Worm (Caenorhabditis elegans): Measurements from ENCODE around the gene Y116F11A.6.

Gene Y116F11A.6

ce11 chrV:19719253-19719652, at the start of gene Y116F11A.6:
Gene Y116F11A.6 (plus strand): TSS chrV:19719553.
- TF ChIP-seq ceh-9 (tag; optimal IDR thresholded peaks at IDR 0.05) (no peak), ceh-14 (tag; optimal IDR thresholded peaks at IDR 0.05) (no peak), zip-5 (tag; optimal IDR thresholded peaks at IDR 0.05) (no peak), pax-1 (tag; optimal IDR thresholded peaks at IDR 0.05) (no peak), hlh-6 (tag; optimal IDR thresholded peaks at IDR 0.05) (no peak), ceh-6 (GFP tag; optimal IDR thresholded peaks at IDR 0.05) (no peak), ceh-24 (tag; optimal IDR thresholded peaks at IDR 0.05) (no peak), fkh-6 (tag; optimal IDR thresholded peaks at IDR 0.05) (no peak), ceh-34 (tag; optimal IDR thresholded peaks at IDR 0.05) (no peak), mec-3 (tag; optimal IDR thresholded peaks at IDR 0.05; ENCODE audit: borderline replicate concordance) (no peak), syd-9 (tag; optimal IDR thresholded peaks at IDR 0.05) (no peak), madf-2 (tag; optimal IDR thresholded peaks at IDR 0.05) (no peak), elt-2 (tag; optimal IDR thresholded peaks at IDR 0.05) (no peak), ref-2 (tag; optimal IDR thresholded peaks at IDR 0.05) (no peak), pag-3 (tag; optimal IDR thresholded peaks at IDR 0.05; ENCODE audit: borderline replicate concordance) (no peak), hlh-15 (tag; optimal IDR thresholded peaks at IDR 0.05) (no peak), ceh-18 (tag; optimal IDR thresholded peaks at IDR 0.05) (no peak)

- TF ChIP-seq sox-4 (tag; optimal IDR thresholded peaks at IDR 0.05) = no peak
- no peak for TF ChIP-seq lin-11 (tag; optimal IDR thresholded peaks at IDR 0.05)
- no peak for TF ChIP-seq ceh-9 (tag; optimal IDR thresholded peaks at IDR 0.05)
- no peak for TF ChIP-seq ref-2 (tag; optimal IDR thresholded peaks at IDR 0.05)
- TF ChIP-seq T23F11.4 (GFP tag; optimal IDR thresholded peaks at IDR 0.05) = no peak
- no peak for TF ChIP-seq hlh-30 (tag; optimal IDR thresholded peaks at IDR 0.05; ENCODE audit: insufficient read depth)
- TF ChIP-seq pha-4 (tag; optimal IDR thresholded peaks at IDR 0.05) = no peak
- TF ChIP-seq ahr-1 (tag; optimal IDR thresholded peaks at IDR 0.05) = no peak
- no peak for TF ChIP-seq ceh-22 (tag; optimal IDR thresholded peaks at IDR 0.05)
- TF ChIP-seq ceh-48 (tag; optimal IDR thresholded peaks at IDR 0.05) = no peak
- TF ChIP-seq hlh-8 (tag; optimal IDR thresholded peaks at IDR 0.05) = no peak
- no peak for TF ChIP-seq eyg-1 (tag; optimal IDR thresholded peaks at IDR 0.05)
- no peak for TF ChIP-seq nhr-11 (tag; optimal IDR thresholded peaks at IDR 0.05)
- TF ChIP-seq K02D7.2 (tag; optimal IDR thresholded peaks at IDR 0.05) = no peak
- no peak for TF ChIP-seq ceh-2 (tag; optimal IDR thresholded peaks at IDR 0.05)
- no peak for TF ChIP-seq madf-2 (tag; optimal IDR thresholded peaks at IDR 0.05)
- TF ChIP-seq Y22D7AL.16 (tag; optimal IDR thresholded peaks at IDR 0.05) = no peak
Observed at ce11 chrV:19669959-19670358, 49.4 kb upstream of the Y116F11A.6 start, which contains the start of gene Y43F8C.11. Gene Y43F8C.11 (plus strand): TSS chrV:19670259.

DNA sequence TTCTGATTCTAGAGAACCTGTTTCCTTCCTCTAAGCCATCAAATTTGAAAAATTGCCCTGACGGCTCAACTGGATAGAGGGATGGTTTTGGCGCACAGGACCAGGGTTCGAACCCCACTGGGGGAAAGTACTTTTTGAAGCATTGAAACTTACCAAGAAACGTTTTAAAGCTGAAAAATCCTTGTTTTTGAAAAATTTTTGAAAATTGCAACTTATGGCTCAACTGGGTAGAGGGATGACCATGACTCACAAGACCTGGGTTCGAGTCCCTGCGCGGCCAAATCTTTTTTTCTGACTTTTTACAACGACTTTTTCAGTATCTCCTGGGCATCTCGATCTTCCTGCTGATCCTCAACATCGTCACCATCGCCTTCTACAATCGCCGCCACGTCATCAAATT, 48.5 kb upstream of the Y116F11A.6 start:
- TF ChIP-seq pha-4 (tag; optimal IDR thresholded peaks at IDR 0.05) = no peak
- TF ChIP-seq ztf-16 (tag; optimal IDR thresholded peaks at IDR 0.05) = no peak
- no peak for TF ChIP-seq ceh-19 (GFP tag; optimal IDR thresholded peaks at IDR 0.05)
- no peak for TF ChIP-seq lim-6 (tag; optimal IDR thresholded peaks at IDR 0.05)
- TF ChIP-seq ceh-24 (tag; optimal IDR thresholded peaks at IDR 0.05) = no peak
- TF ChIP-seq pros-1 (tag; optimal IDR thresholded peaks at IDR 0.05) = no peak
- TF ChIP-seq Y22D7AL.16 (tag; optimal IDR thresholded peaks at IDR 0.05) = no peak
- no peak for TF ChIP-seq ref-2 (tag; optimal IDR thresholded peaks at IDR 0.05)
- no peak for TF ChIP-seq hlh-13 (GFP tag; optimal IDR thresholded peaks at IDR 0.05)
- no peak for TF ChIP-seq F13H6.1 (tag; optimal IDR thresholded peaks at IDR 0.05)
- no peak for TF ChIP-seq ets-4 (tag; optimal IDR thresholded peaks at IDR 0.05)
- TF ChIP-seq ceh-34 (tag; optimal IDR thresholded peaks at IDR 0.05) = no peak
- no peak for TF ChIP-seq unc-42 (tag; optimal IDR thresholded peaks at IDR 0.05)
- TF ChIP-seq che-1 (tag; optimal IDR thresholded peaks at IDR 0.05) = no peak
- TF ChIP-seq fkh-6 (tag; optimal IDR thresholded peaks at IDR 0.05) = no peak
- no peak for TF ChIP-seq nhr-232 (tag; optimal IDR thresholded peaks at IDR 0.05)
- no peak for TF ChIP-seq madf-2 (tag; optimal IDR thresholded peaks at IDR 0.05)
- TF ChIP-seq tbx-7 (tag; optimal IDR thresholded peaks at IDR 0.05) = no peak
- TF ChIP-seq elt-4 (tag; optimal IDR thresholded peaks at IDR 0.05) = no peak

All from whole organism, late embryonic.